Fruit fly (Drosophila melanogaster): ENCODE results near the gene CG12259.

CG12259 gene

DNA sequence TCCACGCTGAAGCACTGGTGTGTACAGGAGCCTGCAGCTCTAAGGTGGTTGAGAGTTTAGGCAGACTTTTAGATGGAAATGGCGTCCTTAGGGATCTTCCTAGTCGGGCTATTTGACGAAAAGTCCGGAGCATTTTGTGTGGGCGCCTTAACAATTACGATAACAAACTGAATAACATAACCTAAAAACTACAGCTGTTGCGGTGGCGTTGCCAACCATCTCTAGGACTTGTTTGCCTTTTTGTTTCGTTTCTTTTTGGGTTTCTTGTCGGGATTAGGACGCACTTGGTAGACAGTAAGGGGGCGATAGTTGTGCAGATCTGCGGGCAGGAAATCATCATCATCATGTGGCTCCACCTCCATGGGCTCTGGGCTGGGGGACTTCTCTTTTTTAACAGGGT lies 37.1 kb upstream of the CG12259 start (continued):
- TF ChIP-seq ERR (GFP tag; optimal IDR thresholded peaks at IDR 0.05), result no peak
- no peak for TF ChIP-seq p53 (GFP tag; optimal IDR thresholded peaks at IDR 0.05)
- TF ChIP-seq CG2129 (GFP tag; IDR thresholded peaks at IDR 0.05; ENCODE audit: partially characterized antibody), result no peak
- TF ChIP-seq wek (GFP tag; optimal IDR thresholded peaks at IDR 0.05), result no peak
- TF ChIP-seq chif (GFP tag; optimal IDR thresholded peaks at IDR 0.05), result no peak
- peak; percentile 36 for TF ChIP-seq gfzf (GFP tag; optimal IDR thresholded peaks at IDR 0.05)
- TF ChIP-seq Hr51 (GFP tag; optimal IDR thresholded peaks at IDR 0.05), result no peak
- no peak for TF ChIP-seq Lhr (GFP tag; optimal IDR thresholded peaks at IDR 0.05)
- TF ChIP-seq Nf-YA (GFP tag; IDR thresholded peaks at IDR 0.05), result no peak
- TF ChIP-seq B-H1 (GFP tag; IDR thresholded peaks at IDR 0.05), result no peak
- TF ChIP-seq Dek (tag; optimal IDR thresholded peaks at IDR 0.05), result no peak
- TF ChIP-seq CG32532 (GFP tag; IDR thresholded peaks at IDR 0.05), result no peak
- no peak for TF ChIP-seq CG30020 (tag; optimal IDR thresholded peaks at IDR 0.05)
- no peak for TF ChIP-seq CG2199 (GFP tag; IDR thresholded peaks at IDR 0.05)
- no peak for TF ChIP-seq CG4328 (GFP tag; optimal IDR thresholded peaks at IDR 0.05)
- no peak for TF ChIP-seq Atf6 (GFP tag; IDR thresholded peaks at IDR 0.05)
- TF ChIP-seq oc (tag; optimal IDR thresholded peaks at IDR 0.05), result no peak
- no peak for TF ChIP-seq dysf (GFP tag; IDR thresholded peaks at IDR 0.05)
- TF ChIP-seq zfh1 (GFP tag; IDR thresholded peaks at IDR 0.05), result no peak
- TF ChIP-seq Sry-δ (GFP tag; optimal IDR thresholded peaks at IDR 0.05), result no peak
- peak in 1 of 2 experiments; percentile 74 for TF ChIP-seq crp (GFP tag; optimal IDR thresholded peaks at IDR 0.05)
- no peak for TF ChIP-seq Ravus (GFP tag; IDR thresholded peaks at IDR 0.05)
- no peak for TF ChIP-seq so (GFP tag; IDR thresholded peaks at IDR 0.05)
- TF ChIP-seq CG17361 (GFP tag; IDR thresholded peaks at IDR 0.05), result no peak
- TF ChIP-seq Blimp-1 (GFP tag; optimal IDR thresholded peaks at IDR 0.05), result no peak
- TF ChIP-seq croc (GFP tag; conservative IDR thresholded peaks at IDR 0.05), result no peak
- TF ChIP-seq mirr (GFP tag; optimal IDR thresholded peaks at IDR 0.05), result no peak
- peak; percentile 29 for TF ChIP-seq pzg (GFP tag; optimal IDR thresholded peaks at IDR 0.05)
- TF ChIP-seq Atf-2 (GFP tag; optimal IDR thresholded peaks at IDR 0.05), result no peak
- TF ChIP-seq Eip74EF (GFP tag; optimal IDR thresholded peaks at IDR 0.05), result no peak
- TF ChIP-seq tup (GFP tag; optimal IDR thresholded peaks at IDR 0.05), result no peak
- no peak for TF ChIP-seq HmgD (GFP tag; optimal IDR thresholded peaks at IDR 0.05)
- TF ChIP-seq MBD-R2 (GFP tag; IDR thresholded peaks at IDR 0.05), result peak; percentile 62
- no peak for TF ChIP-seq jumu (GFP tag; optimal IDR thresholded peaks at IDR 0.05)
- no peak for TF ChIP-seq CG2120 (GFP tag; optimal IDR thresholded peaks at IDR 0.05)
- TF ChIP-seq Mes4 (GFP tag; optimal IDR thresholded peaks at IDR 0.05), result no peak
- TF ChIP-seq CG12659 (GFP tag; optimal IDR thresholded peaks at IDR 0.05), result no peak
- TF ChIP-seq CG15269 (tag; optimal IDR thresholded peaks at IDR 0.05), result no peak
- TF ChIP-seq CG34376 (GFP tag; optimal IDR thresholded peaks at IDR 0.05), result no peak
- no peak for TF ChIP-seq Stat92E (GFP tag; optimal IDR thresholded peaks at IDR 0.05)
- no peak for TF ChIP-seq Ets97D (GFP tag; optimal IDR thresholded peaks at IDR 0.05)
- peak; percentile 28; the same call in 1 of the 2 replicates for TF ChIP-seq E2f2 (GFP tag; IDR thresholded peaks at IDR 0.05)
- TF ChIP-seq CHES-1-like (GFP tag; optimal IDR thresholded peaks at IDR 0.05), result no peak
- no peak for TF ChIP-seq otp (GFP tag; IDR thresholded peaks at IDR 0.05)
- TF ChIP-seq dpn (GFP tag; optimal IDR thresholded peaks at IDR 0.05), result no peak
- TF ChIP-seq CG7928 (GFP tag; optimal IDR thresholded peaks at IDR 0.05), result peak; percentile 1
- TF ChIP-seq CG15011 (GFP tag; optimal IDR thresholded peaks at IDR 0.05), result no peak
- peak; percentile 16; the same call in 1 of the 2 replicates for TF ChIP-seq Scr (GFP tag; IDR thresholded peaks at IDR 0.05; ENCODE audit: partially characterized antibody)
- TF ChIP-seq CG5953 (GFP tag; IDR thresholded peaks at IDR 0.05), result no peak
- no peak for TF ChIP-seq CG10431 (GFP tag; optimal IDR thresholded peaks at IDR 0.05)

Measured in whole organism, embryonic.